Worm (Caenorhabditis elegans): ENCODE data around the gene T05G5.1.

- TF ChIP-seq him-1 (tag; optimal IDR thresholded peaks at IDR 0.05) = no peak
- no peak for TF ChIP-seq dao-5 (tag; optimal IDR thresholded peaks at IDR 0.05)
Observed at ce11 chrIII:9720191-9720590, 22.9 kb downstream of the T05G5.1 start, which contains the start of gene ncx-7.
